Fruit fly (Drosophila melanogaster): ENCODE data around the gene CG13887.

CG13887 gene

DNA sequence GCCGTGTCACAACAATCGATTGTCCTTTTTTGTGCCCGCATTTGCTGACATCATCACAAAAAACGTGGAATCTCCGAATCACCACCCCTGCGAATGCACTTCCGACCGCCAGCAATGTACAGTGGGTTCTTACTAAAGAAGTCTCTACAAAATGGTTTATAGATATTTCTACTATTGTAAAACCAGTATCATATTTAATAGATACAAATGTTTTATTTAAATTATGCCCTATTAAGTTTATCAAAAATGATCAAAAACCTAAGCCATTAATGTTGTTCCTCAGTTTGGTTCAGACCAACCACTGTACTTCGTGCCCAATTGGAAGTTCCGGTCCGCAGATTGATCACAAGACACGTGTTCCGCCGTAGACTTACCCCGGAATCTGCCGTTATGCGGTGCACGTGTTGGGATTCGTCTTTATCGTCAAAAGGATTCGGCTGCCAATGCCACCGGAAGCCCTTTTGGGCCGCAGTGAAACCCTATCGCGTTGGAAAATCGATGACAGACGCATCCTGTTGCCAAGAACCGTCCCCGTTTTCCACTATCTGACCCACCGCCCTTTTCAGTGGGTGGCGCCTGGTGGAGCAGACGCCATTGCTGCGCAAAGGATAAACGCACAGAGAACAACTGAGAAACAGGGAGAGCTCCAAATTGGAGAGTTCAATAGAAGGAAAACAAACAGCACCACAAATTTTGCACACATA lies 33.0 kb upstream of the CG13887 start (continued):
- TF ChIP-seq dsx (GFP tag; optimal IDR thresholded peaks at IDR 0.05; ENCODE audit: poor library complexity, severe bottlenecking) = no peak
- no peak for TF ChIP-seq Hr38 (GFP tag; optimal IDR thresholded peaks at IDR 0.05)
- no peak for TF ChIP-seq CG6854 (GFP tag; optimal IDR thresholded peaks at IDR 0.05)
- TF ChIP-seq CG8119 (GFP tag; IDR thresholded peaks at IDR 0.05) = 0 out of 3 replicates have a peak, but pooled peaks have one; percentile 31
- peak; percentile 37 for TF ChIP-seq Smox (GFP tag; optimal IDR thresholded peaks at IDR 0.05)
- TF ChIP-seq Met (GFP tag; optimal IDR thresholded peaks at IDR 0.05) = peak; percentile 61
- no peak for TF ChIP-seq fd85E (GFP tag; optimal IDR thresholded peaks at IDR 0.05)
- no peak for TF ChIP-seq CG16779 (tag; optimal IDR thresholded peaks at IDR 0.05)
- TF ChIP-seq lz (GFP tag; optimal IDR thresholded peaks at IDR 0.05) = peak; percentile 45
- TF ChIP-seq CG7368 (GFP tag; optimal IDR thresholded peaks at IDR 0.05) = peak; percentile 18
- TF ChIP-seq Sox102F (GFP tag; optimal IDR thresholded peaks at IDR 0.05) = peak; percentile 65
- no peak for TF ChIP-seq Blimp-1 (GFP tag; optimal IDR thresholded peaks at IDR 0.05)
- TF ChIP-seq Gug (GFP tag; IDR thresholded peaks at IDR 0.05) = no peak
- TF ChIP-seq Eip93F (GFP tag; optimal IDR thresholded peaks at IDR 0.05) = no peak
- peak; percentile 37 for TF ChIP-seq Eip75B (GFP tag; optimal IDR thresholded peaks at IDR 0.05)
- TF ChIP-seq Ets21C (GFP tag; optimal IDR thresholded peaks at IDR 0.05) = no peak
- TF ChIP-seq net (GFP tag; optimal IDR thresholded peaks at IDR 0.05) = peak; percentile 22
- TF ChIP-seq CG34406 (GFP tag; optimal IDR thresholded peaks at IDR 0.05) = peak; percentile 15
- peak; percentile 59 for TF ChIP-seq esn (GFP tag; optimal IDR thresholded peaks at IDR 0.05)
- peak; percentile 57 for TF ChIP-seq CG3919 (GFP tag; optimal IDR thresholded peaks at IDR 0.05)
- TF ChIP-seq pdm3 (GFP tag; optimal IDR thresholded peaks at IDR 0.05) = peak; percentile 61
- peak; percentile 36; the same call in 1 of the 2 replicates for TF ChIP-seq CG15336 (GFP tag; IDR thresholded peaks at IDR 0.05)
- TF ChIP-seq ss (GFP tag; optimal IDR thresholded peaks at IDR 0.05) = peak in 1 of 2 experiments; percentile 2
- no peak for TF ChIP-seq fkh (GFP tag; optimal IDR thresholded peaks at IDR 0.05)
- TF ChIP-seq CG3032 (tag; optimal IDR thresholded peaks at IDR 0.05) = no peak

DNA sequence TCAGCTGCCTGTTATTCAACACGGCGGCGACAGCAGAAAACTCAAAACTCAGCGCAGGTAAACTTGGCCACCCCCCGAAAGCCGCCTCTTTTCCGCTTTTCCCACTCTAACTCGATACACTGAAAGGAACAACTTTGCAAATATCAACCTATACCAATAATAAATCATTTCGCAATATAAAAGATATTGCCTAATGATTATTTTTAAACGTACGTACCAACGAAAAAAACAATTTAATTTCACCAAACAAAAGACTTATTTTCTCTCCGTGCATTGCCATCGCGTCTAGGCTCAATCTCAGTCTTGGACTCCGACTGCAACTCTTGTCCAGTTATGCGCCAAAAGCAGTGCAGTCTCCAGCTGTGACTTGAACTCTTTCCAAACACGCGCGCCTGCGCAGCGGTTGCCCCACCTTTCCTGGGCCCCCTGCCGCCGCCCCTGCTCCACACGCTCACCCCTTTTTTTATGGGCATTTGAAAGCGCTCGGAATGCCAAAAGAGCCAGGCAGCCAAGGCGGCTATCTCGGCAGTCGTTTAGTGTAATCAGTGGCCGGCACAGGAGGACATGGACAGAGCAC lies 31.9 kb upstream of the CG13887 start:
- peak; percentile 41 to 53 for TF ChIP-seq ss (GFP tag; optimal IDR thresholded peaks at IDR 0.05)
- TF ChIP-seq Eip93F (GFP tag; optimal IDR thresholded peaks at IDR 0.05) = no peak
- peak; percentile 66 for TF ChIP-seq lz (GFP tag; optimal IDR thresholded peaks at IDR 0.05)
- TF ChIP-seq esn (GFP tag; optimal IDR thresholded peaks at IDR 0.05) = peak; percentile 54
- peak; percentile 9 for TF ChIP-seq Ets21C (GFP tag; optimal IDR thresholded peaks at IDR 0.05)
- TF ChIP-seq CG4318 (GFP tag; optimal IDR thresholded peaks at IDR 0.05) = peak; percentile 86
- peak; percentile 69 for TF ChIP-seq CG3032 (tag; optimal IDR thresholded peaks at IDR 0.05)
- peak; percentile 77 for TF ChIP-seq svp (GFP tag)
- TF ChIP-seq CG11902 (GFP tag; optimal IDR thresholded peaks at IDR 0.05) = peak; percentile 23
- peak; percentile 89 for TF ChIP-seq CG3919 (GFP tag; optimal IDR thresholded peaks at IDR 0.05)
- peak; percentile 63 for TF ChIP-seq CG6792 (GFP tag; optimal IDR thresholded peaks at IDR 0.05)
- TF ChIP-seq vri (GFP tag; optimal IDR thresholded peaks at IDR 0.05) = no peak
- peak; percentile 66 for TF ChIP-seq Met (GFP tag; optimal IDR thresholded peaks at IDR 0.05)
- TF ChIP-seq CG6276 (GFP tag; optimal IDR thresholded peaks at IDR 0.05) = peak; percentile 95
- TF ChIP-seq CG34406 (GFP tag; optimal IDR thresholded peaks at IDR 0.05) = peak; percentile 56
- TF ChIP-seq CG1621 (tag; optimal IDR thresholded peaks at IDR 0.05) = peak; percentile 51
- TF ChIP-seq CG6808 (GFP tag; optimal IDR thresholded peaks at IDR 0.05) = peak; percentile 49
- TF ChIP-seq salr (GFP tag; optimal IDR thresholded peaks at IDR 0.05) = peak; percentile 38 to 70
- no peak for TF ChIP-seq Blimp-1 (GFP tag; optimal IDR thresholded peaks at IDR 0.05)
- peak; percentile 87 for TF ChIP-seq achi (GFP tag; optimal IDR thresholded peaks at IDR 0.05)
- peak; percentile 91 for TF ChIP-seq CG32006 (GFP tag; optimal IDR thresholded peaks at IDR 0.05)
- TF ChIP-seq Sox15 (GFP tag; optimal IDR thresholded peaks at IDR 0.05) = peak; percentile 35
- TF ChIP-seq fkh (GFP tag; optimal IDR thresholded peaks at IDR 0.05) = no peak
- TF ChIP-seq Eip75B (GFP tag; optimal IDR thresholded peaks at IDR 0.05) = peak; percentile 64
- peak; percentile 30 for TF ChIP-seq CG8319 (GFP tag; optimal IDR thresholded peaks at IDR 0.05)
- peak; percentile 71 for TF ChIP-seq OdsH (GFP tag; optimal IDR thresholded peaks at IDR 0.05)
- peak; percentile 93 for TF ChIP-seq Eip78C (GFP tag)
- TF ChIP-seq CG11294 (GFP tag; IDR thresholded peaks at IDR 0.05) = peak; percentile 85
- TF ChIP-seq CG9139 (GFP tag; optimal IDR thresholded peaks at IDR 0.05) = peak; percentile 36
- TF ChIP-seq Hr4 (GFP tag; optimal IDR thresholded peaks at IDR 0.05) = peak; percentile 93
- TF ChIP-seq CG7368 (GFP tag; optimal IDR thresholded peaks at IDR 0.05) = peak; percentile 73
- TF ChIP-seq CG31627 (GFP tag; optimal IDR thresholded peaks at IDR 0.05) = peak; percentile 40
- TF ChIP-seq Hr39 (GFP tag; optimal IDR thresholded peaks at IDR 0.05) = peak; percentile 32
- peak; percentile 27 for TF ChIP-seq fd59A (GFP tag; optimal IDR thresholded peaks at IDR 0.05)
- TF ChIP-seq CG6854 (GFP tag; optimal IDR thresholded peaks at IDR 0.05) = peak; percentile 28
- peak; percentile 20 for TF ChIP-seq Sox102F (GFP tag; optimal IDR thresholded peaks at IDR 0.05)
